Fruit fly (Drosophila melanogaster): ENCODE data around the gene CG42393.

The CG42393 gene

dm6 chr3L:18042433-18042832 lies at the start of gene CG42393:
Gene CG42393, plus strand, starts transcription at chr3L:18042733.
- TF ChIP-seq noc (tag; optimal IDR thresholded peaks at IDR 0.05) = no peak

dm6 chr3L:17993269-17993668 lies 49.3 kb upstream of the CG42393 start:
- TF ChIP-seq noc (tag; optimal IDR thresholded peaks at IDR 0.05) = no peak

dm6 chr3L:17993759-17994158 lies 48.8 kb upstream of the CG42393 start:
- no peak for TF ChIP-seq noc (tag; optimal IDR thresholded peaks at IDR 0.05)

- peak; percentile 37 for TF ChIP-seq noc (tag; optimal IDR thresholded peaks at IDR 0.05)
Measured at dm6 chr3L:17994560-17995202, 47.9 kb upstream of the CG42393 start.

- TF ChIP-seq noc (tag; optimal IDR thresholded peaks at IDR 0.05) = peak; percentile 71
Measured at dm6 chr3L:17995203-17996143, 47.1 kb upstream of the CG42393 start.

- no peak for TF ChIP-seq noc (tag; optimal IDR thresholded peaks at IDR 0.05)
Measured at dm6 chr3L:17996950-17997349, 45.6 kb upstream of the CG42393 start.

dm6 chr3L:17997495-17997894 lies 45.0 kb upstream of the CG42393 start:
- no peak for TF ChIP-seq noc (tag; optimal IDR thresholded peaks at IDR 0.05)

- TF ChIP-seq noc (tag; optimal IDR thresholded peaks at IDR 0.05) = peak; percentile 98
Measured at dm6 chr3L:17999406-18000101, 43.0 kb upstream of the CG42393 start.

- TF ChIP-seq noc (tag; optimal IDR thresholded peaks at IDR 0.05) = no peak
Measured at dm6 chr3L:18000102-18000488, 42.4 kb upstream of the CG42393 start.

dm6 chr3L:18000943-18001342 lies 41.6 kb upstream of the CG42393 start:
- TF ChIP-seq noc (tag; optimal IDR thresholded peaks at IDR 0.05) = no peak

- no peak for TF ChIP-seq noc (tag; optimal IDR thresholded peaks at IDR 0.05)
Measured at dm6 chr3L:18001571-18002045, 40.9 kb upstream of the CG42393 start.

dm6 chr3L:18002150-18002549 lies 40.4 kb upstream of the CG42393 start:
- no peak for TF ChIP-seq noc (tag; optimal IDR thresholded peaks at IDR 0.05)

dm6 chr3L:18003054-18003871 lies 39.3 kb upstream of the CG42393 start:
- TF ChIP-seq noc (tag; optimal IDR thresholded peaks at IDR 0.05) = peak; percentile 96

dm6 chr3L:18003872-18004149 lies 38.7 kb upstream of the CG42393 start:
- no peak for TF ChIP-seq noc (tag; optimal IDR thresholded peaks at IDR 0.05)

dm6 chr3L:18004544-18005054 lies 37.9 kb upstream of the CG42393 start:
- TF ChIP-seq noc (tag; optimal IDR thresholded peaks at IDR 0.05) = no peak
